Worm (Caenorhabditis elegans) whole organism, L2 larva: ENCODE data around the gene M02H5.8.
A peak's percentile ranks its signal among the peaks of the same experiment; 100 is the strongest.

Experiments used
- ZK546.5 ChIP-seq: sonication (generic microtip); optimal IDR thresholded peaks from 2 replicates; lab custom pipeline; 2017; ENCODE audit warnings: missing biosample characterization, missing genetic modification characterization
- aly-2 ChIP-seq: fragments of 150-350 bp; optimal IDR thresholded peaks from 2 replicates; lab custom pipeline; 2014; ENCODE audit warnings: missing biosample characterization, missing genetic modification characterization
- crh-2 ChIP-seq: sonication (generic microtip); optimal IDR thresholded peaks from 2 replicates; lab custom pipeline; 2017; ENCODE audit warnings: missing biosample characterization, missing genetic modification characterization
- dmd-4 ChIP-seq: sonication (generic microtip); optimal IDR thresholded peaks from 2 replicates; lab custom pipeline; 2017; ENCODE audit warnings: missing biosample characterization, missing genetic modification characterization
- egl-27 ChIP-seq: sonication (generic microtip); optimal IDR thresholded peaks from 3 replicates; lab custom pipeline; 2017; ENCODE audit warnings: missing biosample characterization, missing genetic modification reagents, missing genetic modification characterization
- elt-3 ChIP-seq: sonication (generic microtip); optimal IDR thresholded peaks from 2 replicates; lab custom pipeline; 2017; ENCODE audit warnings: missing biosample characterization, missing genetic modification characterization
- fos-1 ChIP-seq: fragments of 150-350 bp; optimal IDR thresholded peaks from 2 replicates; lab custom pipeline; 2014; ENCODE audit warnings: missing biosample characterization, missing genetic modification characterization
- lin-11 ChIP-seq: fragments of 150-350 bp; sonication (generic microtip); optimal IDR thresholded peaks from 2 replicates; lab custom pipeline; 2014; ENCODE audit warnings: missing biosample characterization, missing genetic modification characterization, inconsistent platforms, mixed read lengths
- lsy-2 ChIP-seq, 2 experiments: fragments of 150-350 bp in 1 of 2; sonication (generic microtip) in 1 of 2; optimal IDR thresholded peaks; 2 replicates each; lab custom pipeline; 2014 to 2017; ENCODE audit warnings: missing biosample characterization in 2 of 2, missing genetic modification characterization in 2 of 2
- nhr-11 ChIP-seq: fragments of 150-350 bp; optimal IDR thresholded peaks from 2 replicates; lab custom pipeline; 2014; ENCODE audit warnings: missing biosample characterization, missing genetic modification characterization
- nhr-25 ChIP-seq: fragments of 150-350 bp; sonication (generic microtip); optimal IDR thresholded peaks from 3 replicates; lab custom pipeline; 2014; ENCODE audit warnings: missing biosample characterization, missing genetic modification characterization
- nhr-77 ChIP-seq: fragments of 150-350 bp; optimal IDR thresholded peaks from 2 replicates; lab custom pipeline; 2014; ENCODE audit warnings: missing biosample characterization, missing genetic modification characterization
- unc-39 ChIP-seq: fragments of 150-350 bp; optimal IDR thresholded peaks from 2 replicates; lab custom pipeline; 2014; ENCODE audit warnings: missing biosample characterization, missing genetic modification characterization

DNA sequence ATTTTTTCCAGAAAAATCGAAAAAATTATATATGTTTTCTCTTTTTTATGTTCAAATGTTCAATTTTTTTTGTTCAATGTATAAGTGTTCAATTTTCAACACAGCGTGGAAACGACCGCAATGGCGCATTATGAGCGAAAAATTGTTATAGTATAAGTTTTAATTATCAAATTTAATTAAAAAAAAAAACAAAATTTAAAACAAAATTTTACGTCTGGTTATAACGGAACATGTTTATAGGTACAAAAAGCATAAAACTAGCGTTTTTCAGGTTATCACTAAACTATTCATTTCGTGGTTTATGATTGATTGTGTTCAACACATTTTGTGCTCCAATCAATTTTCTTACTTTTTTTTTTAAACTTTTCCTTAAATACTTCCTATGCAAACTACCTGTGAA is 39.5 kb downstream of the M02H5.8 start, which contains the start of gene nhr-106:
- no peak for TF ChIP-seq aly-2 (tag; lab: Kevin White, UChicago)
- no peak for TF ChIP-seq nhr-11 (tag; lab: Kevin White, UChicago)
- TF ChIP-seq dmd-4 (tag; lab: Kevin White, UChicago), result no peak
- TF ChIP-seq ZK546.5, result no peak
- no peak for TF ChIP-seq lin-11 (tag; lab: Kevin White, UChicago)
- TF ChIP-seq nhr-25, result no peak
- TF ChIP-seq crh-2, result no peak
- no peak for TF ChIP-seq egl-27 (tag; lab: Kevin White, UChicago)
- TF ChIP-seq nhr-77 (tag; lab: Kevin White, UChicago), result no peak
- TF ChIP-seq unc-39, result no peak
- peak; percentile 41 for TF ChIP-seq fos-1
- TF ChIP-seq lsy-2 (tag; optimal IDR thresholded peaks at IDR 0.05; lab: Kevin White, UChicago), result no peak
- no peak for TF ChIP-seq elt-3
